Fruit fly (Drosophila melanogaster): Measurements from ENCODE around the gene t-Grip91.

DNA sequence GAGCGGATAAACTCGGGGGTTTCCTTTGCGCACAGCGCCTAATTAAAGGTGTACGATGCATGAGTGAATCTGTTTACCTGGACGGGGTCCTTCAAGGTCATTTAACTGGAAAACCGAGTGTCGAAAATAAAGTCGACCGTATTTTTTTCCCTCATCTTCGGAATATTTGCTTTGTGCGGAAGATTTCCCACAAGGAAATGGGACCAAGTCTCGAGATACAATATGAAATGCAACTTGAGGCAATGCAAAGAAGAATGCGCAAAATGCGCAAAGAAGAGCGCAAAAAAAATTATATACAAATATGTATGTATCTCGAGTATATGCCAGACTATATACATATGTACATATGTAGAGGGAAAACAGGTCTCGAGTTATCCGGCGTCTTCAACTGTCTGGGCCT is 40.9 kb upstream of the t-Grip91 start:
- no peak for TF ChIP-seq CG8478 (optimal IDR thresholded peaks at IDR 0.05)
- no peak for TF ChIP-seq CTCF (optimal IDR thresholded peaks at IDR 0.05)
